Fruit fly (Drosophila melanogaster) whole organism, wandering third instar larva: Measurements from ENCODE around the gene CG15530.
A peak's percentile ranks its signal among the peaks of the same experiment; 100 is the strongest.

Experiments used
- CG32264 ChIP-seq: fragments of 200-800 bp; sonication (Bioruptor generic); optimal IDR thresholded peaks from 2 replicates; lab custom pipeline; 2016; ENCODE audit warnings: missing biosample characterization, missing genetic modification characterization
- CG9705 ChIP-seq: fragments of 200-800 bp; sonication (Bioruptor generic); optimal IDR thresholded peaks from 2 replicates; lab custom pipeline; 2018; ENCODE audit warnings: missing biosample characterization, mild to moderate bottlenecking, missing genetic modification characterization
- CrebA ChIP-seq: fragments of 200-800 bp; sonication (Bioruptor generic); optimal IDR thresholded peaks from 2 replicates; lab custom pipeline; 2016; ENCODE audit warnings: missing biosample characterization, mild to moderate bottlenecking, missing genetic modification characterization, borderline replicate concordance
- Dfd ChIP-seq: fragments of >200 bp; optimal IDR thresholded peaks from 2 replicates; lab custom pipeline; 2017; ENCODE audit warnings: missing biosample characterization, missing genetic modification characterization
- Dif ChIP-seq: fragments of 200-275, 200-300 bp; sonication (Bioruptor generic); optimal IDR thresholded peaks from 2 replicates; lab custom pipeline; 2018; ENCODE audit warnings: missing biosample characterization, missing genetic modification characterization; ENCODE audit not compliant: partially characterized antibody
- GATAd ChIP-seq: sonication (Bioruptor generic); optimal IDR thresholded peaks from 2 replicates; lab custom pipeline; 2016; ENCODE audit warnings: missing biosample characterization, missing genetic modification characterization
- HLH106 ChIP-seq: fragments of 200-800 bp; optimal IDR thresholded peaks from 3 replicates; lab custom pipeline; 2019; ENCODE audit warnings: missing biosample characterization, mild to moderate bottlenecking, missing genetic modification characterization, moderate library complexity
- Hnf4 ChIP-seq: fragments of 200-800 bp; sonication (Bioruptor generic); optimal IDR thresholded peaks from 2 replicates; lab custom pipeline; 2016; ENCODE audit warnings: missing biosample characterization, mild to moderate bottlenecking, missing genetic modification characterization
- Hr78 ChIP-seq: fragments of >200 bp; optimal IDR thresholded peaks from 2 replicates; lab custom pipeline; 2017; ENCODE audit warnings: missing biosample characterization, missing genetic modification characterization
- Hr83 ChIP-seq: fragments of 200-300 bp; sonication (Bioruptor generic); optimal IDR thresholded peaks from 2 replicates; lab custom pipeline; 2016; ENCODE audit warnings: missing biosample characterization, mild to moderate bottlenecking, missing genetic modification characterization, moderate library complexity; ENCODE audit not compliant: poor library complexity, severe bottlenecking
- Jra ChIP-seq: sonication (Bioruptor generic); optimal IDR thresholded peaks from 2 replicates; lab custom pipeline; 2016; ENCODE audit warnings: missing biosample characterization, missing genetic modification characterization
- Mio ChIP-seq: sonication (Bioruptor generic); optimal IDR thresholded peaks from 2 replicates; lab custom pipeline; 2016; ENCODE audit warnings: missing biosample characterization, missing genetic modification characterization
- OdsH ChIP-seq: fragments of 200-800 bp; sonication (Bioruptor generic); optimal IDR thresholded peaks from 2 replicates; lab custom pipeline; 2016; ENCODE audit warnings: missing biosample characterization, mild to moderate bottlenecking, missing genetic modification characterization
- Rel ChIP-seq, 2 experiments: fragments of 200-800 bp; sonication (Bioruptor generic) in 1 of 2; optimal IDR thresholded peaks; 2 replicates in 1 of 2; 3 replicates in 1 of 2; lab custom pipeline; 2016 to 2019; ENCODE audit warnings: mild to moderate bottlenecking in 2 of 2, missing biosample characterization in 2 of 2, missing genetic modification characterization in 2 of 2, moderate library complexity in 1 of 2
- Sp1 ChIP-seq: fragments of 200-800 bp; sonication (Bioruptor generic); optimal IDR thresholded peaks from 3 replicates; lab custom pipeline; 2019; ENCODE audit warnings: missing biosample characterization, mild to moderate bottlenecking, missing genetic modification characterization, moderate library complexity
- Vsx2 ChIP-seq: fragments of 200-300, 225-300 bp; sonication (Bioruptor generic); optimal IDR thresholded peaks from 2 replicates; lab custom pipeline; 2018; ENCODE audit warnings: missing biosample characterization, missing genetic modification characterization; ENCODE audit not compliant: partially characterized antibody
- br ChIP-seq: fragments of 200-800 bp; sonication (Bioruptor generic); optimal IDR thresholded peaks from 2 replicates; lab custom pipeline; 2016; ENCODE audit warnings: missing biosample characterization, missing genetic modification characterization
- dl ChIP-seq, 2 experiments: fragments of 175-275, 200-275 bp in 1 of 2; fragments of 200-275 bp in 1 of 2; sonication (Bioruptor generic); optimal IDR thresholded peaks; lab custom pipeline; 2018; ENCODE audit warnings: mild to moderate bottlenecking in 2 of 2, missing biosample characterization in 2 of 2, missing genetic modification characterization in 2 of 2, moderate library complexity in 2 of 2; ENCODE audit not compliant: partially characterized antibody in 2 of 2, insufficient read depth in 1 of 2
- dmrt93B ChIP-seq: fragments of 200-800 bp; sonication (Bioruptor generic); optimal IDR thresholded peaks from 2 replicates; lab custom pipeline; 2018; ENCODE audit warnings: missing biosample characterization, mild to moderate bottlenecking, missing genetic modification characterization
- dsf ChIP-seq: sonication (Bioruptor generic); optimal IDR thresholded peaks from 2 replicates; lab custom pipeline; 2016; ENCODE audit warnings: missing biosample characterization, missing genetic modification characterization, borderline replicate concordance
- ey ChIP-seq: fragments of 200-800 bp; sonication (Bioruptor generic); optimal IDR thresholded peaks from 2 replicates; lab custom pipeline; 2016; ENCODE audit warnings: missing biosample characterization, missing genetic modification characterization
- foxo ChIP-seq, 2 experiments: fragments of 200-800 bp; sonication (Bioruptor generic); optimal IDR thresholded peaks; 2 replicates in 1 of 2; 3 replicates in 1 of 2; lab custom pipeline; 2016 to 2017; ENCODE audit warnings: missing biosample characterization in 2 of 2, missing genetic modification characterization in 2 of 2
- fru ChIP-seq: fragments of 200-800 bp; sonication (Bioruptor generic); optimal IDR thresholded peaks from 3 replicates; lab custom pipeline; 2016; ENCODE audit warnings: missing biosample characterization, mild to moderate bottlenecking, missing genetic modification characterization
- h ChIP-seq: fragments of 200-800 bp; sonication (Bioruptor generic); optimal IDR thresholded peaks from 3 replicates; lab custom pipeline; 2016; ENCODE audit warnings: missing biosample characterization, mild to moderate bottlenecking, missing genetic modification characterization
- jim ChIP-seq: fragments of 175-275, 200-325 bp; sonication (Bioruptor generic); optimal IDR thresholded peaks from 2 replicates; lab custom pipeline; 2016; ENCODE audit warnings: missing biosample characterization, mild to moderate bottlenecking, missing genetic modification characterization
- lola ChIP-seq: fragments of >200 bp; optimal IDR thresholded peaks from 2 replicates; lab custom pipeline; 2017; ENCODE audit warnings: missing biosample characterization, missing genetic modification characterization
- psq ChIP-seq: fragments of 200-800 bp; sonication (Bioruptor generic); optimal IDR thresholded peaks from 3 replicates; lab custom pipeline; 2017; ENCODE audit warnings: missing biosample characterization, mild to moderate bottlenecking, missing genetic modification characterization, moderate library complexity
- rgr ChIP-seq: fragments of 200-800 bp; sonication (Bioruptor generic); optimal IDR thresholded peaks from 3 replicates; lab custom pipeline; 2016; ENCODE audit warnings: missing biosample characterization, mild to moderate bottlenecking, missing genetic modification characterization
- sage ChIP-seq: fragments of 200-800 bp; sonication (Bioruptor generic); optimal IDR thresholded peaks from 2 replicates; lab custom pipeline; 2016; ENCODE audit warnings: missing biosample characterization, mild to moderate bottlenecking, missing genetic modification characterization
- sv ChIP-seq: fragments of 200-800 bp; sonication (Bioruptor generic); optimal IDR thresholded peaks from 3 replicates; lab custom pipeline; 2016; ENCODE audit warnings: missing biosample characterization, missing genetic modification characterization
- tai ChIP-seq: sonication (Bioruptor generic); optimal IDR thresholded peaks from 2 replicates; lab custom pipeline; 2016; ENCODE audit warnings: missing biosample characterization, missing genetic modification characterization
- woc ChIP-seq: sonication (Bioruptor generic); optimal IDR thresholded peaks from 2 replicates; lab custom pipeline; 2016; ENCODE audit warnings: missing biosample characterization, mild to moderate bottlenecking, missing genetic modification characterization

Gene CG15530

DNA sequence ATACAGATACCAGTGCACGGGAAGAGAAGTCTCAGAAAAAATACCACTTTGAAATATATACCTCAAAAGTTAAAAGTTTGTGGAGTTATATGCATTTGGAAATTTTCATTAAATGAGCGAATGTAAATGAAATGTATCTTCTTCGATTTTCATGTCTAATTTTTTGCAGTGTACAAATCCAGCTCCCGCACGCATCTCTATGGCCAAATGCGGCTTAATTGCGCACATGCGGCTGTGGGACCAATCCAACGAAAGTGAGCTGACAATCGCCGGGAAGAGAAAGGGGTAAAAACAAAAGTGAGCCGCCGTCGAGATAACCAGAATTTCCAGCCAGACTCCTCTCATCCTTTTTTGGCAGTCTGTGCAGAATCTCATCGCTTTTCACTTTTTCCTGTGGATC is 13.5 kb upstream of the CG15530 start:
- TF ChIP-seq fru (GFP tag; lab: Kevin White, UChicago) (peak; percentile 15), foxo (GFP tag; optimal IDR thresholded peaks at IDR 0.05; lab: Kevin White, UChicago) (peak in 1 of 2 experiments; percentile 22), h (GFP tag; lab: Kevin White, UChicago) (peak; percentile 15), Hnf4 (GFP tag; lab: Kevin White, UChicago) (no peak), lola (GFP tag; lab: Kevin White, UChicago) (no peak)

DNA sequence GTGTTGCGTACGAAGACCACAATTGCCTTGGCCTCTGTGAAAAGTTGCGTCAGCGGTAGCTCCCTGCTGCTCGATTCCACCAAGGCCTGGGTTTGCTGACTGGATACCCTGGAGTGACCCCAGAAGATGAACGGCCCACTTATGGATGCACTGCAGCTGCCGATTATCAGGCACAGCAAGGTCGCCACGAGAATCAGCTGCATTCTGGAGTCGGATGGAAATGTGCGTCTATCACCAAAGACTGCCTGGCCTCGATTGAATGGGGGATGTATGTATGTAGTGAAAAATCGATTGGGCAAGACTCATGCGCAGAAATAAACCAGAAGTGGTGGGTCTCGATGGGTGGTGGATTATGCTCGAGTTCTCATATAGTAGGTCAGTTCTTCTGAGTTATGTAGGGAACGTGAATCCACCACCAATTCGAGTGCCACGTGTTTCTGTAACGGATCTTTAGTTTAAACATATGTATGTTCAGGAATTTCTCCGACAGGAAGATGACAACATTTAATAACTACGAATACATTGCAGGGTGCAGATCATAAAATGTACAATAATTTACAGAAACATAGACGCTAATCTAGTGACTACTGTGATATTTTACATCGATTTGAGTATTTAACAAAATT is 11.4 kb upstream of the CG15530 start, which contains the start of gene VhaAC45RP:
VhaAC45RP (minus strand) TSS at position 261 of the 626 bp plus-strand sequence.
- TF ChIP-seq jim (GFP tag; lab: Kevin White, UChicago): no peak
- no peak for TF ChIP-seq Mio
- no peak for TF ChIP-seq Rel (GFP tag; optimal IDR thresholded peaks at IDR 0.05; lab: Kevin White, UChicago)
- no peak for TF ChIP-seq Rel (tag; optimal IDR thresholded peaks at IDR 0.05; lab: Kevin White, UChicago)
- no peak for TF ChIP-seq dmrt93B
- no peak for TF ChIP-seq psq (GFP tag; lab: Kevin White, UChicago)
- no peak for TF ChIP-seq fru (GFP tag; lab: Kevin White, UChicago)
- TF ChIP-seq dl (GFP tag; optimal IDR thresholded peaks at IDR 0.05; lab: Kevin White, UChicago; ENCODE audit: insufficient read depth in 1 of 2, partially characterized antibody in 2 of 2): no peak
- TF ChIP-seq rgr (GFP tag; lab: Kevin White, UChicago): no peak
- no peak for TF ChIP-seq Hr78 (GFP tag; lab: Kevin White, UChicago)
- no peak for TF ChIP-seq GATAd (GFP tag; lab: Kevin White, UChicago)
- TF ChIP-seq CrebA (GFP tag; lab: Kevin White, UChicago): no peak
- no peak for TF ChIP-seq Sp1 (GFP tag; lab: Kevin White, UChicago)
- TF ChIP-seq h (GFP tag; lab: Kevin White, UChicago): no peak
- TF ChIP-seq, all 38 proteins: peak for 0

DNA sequence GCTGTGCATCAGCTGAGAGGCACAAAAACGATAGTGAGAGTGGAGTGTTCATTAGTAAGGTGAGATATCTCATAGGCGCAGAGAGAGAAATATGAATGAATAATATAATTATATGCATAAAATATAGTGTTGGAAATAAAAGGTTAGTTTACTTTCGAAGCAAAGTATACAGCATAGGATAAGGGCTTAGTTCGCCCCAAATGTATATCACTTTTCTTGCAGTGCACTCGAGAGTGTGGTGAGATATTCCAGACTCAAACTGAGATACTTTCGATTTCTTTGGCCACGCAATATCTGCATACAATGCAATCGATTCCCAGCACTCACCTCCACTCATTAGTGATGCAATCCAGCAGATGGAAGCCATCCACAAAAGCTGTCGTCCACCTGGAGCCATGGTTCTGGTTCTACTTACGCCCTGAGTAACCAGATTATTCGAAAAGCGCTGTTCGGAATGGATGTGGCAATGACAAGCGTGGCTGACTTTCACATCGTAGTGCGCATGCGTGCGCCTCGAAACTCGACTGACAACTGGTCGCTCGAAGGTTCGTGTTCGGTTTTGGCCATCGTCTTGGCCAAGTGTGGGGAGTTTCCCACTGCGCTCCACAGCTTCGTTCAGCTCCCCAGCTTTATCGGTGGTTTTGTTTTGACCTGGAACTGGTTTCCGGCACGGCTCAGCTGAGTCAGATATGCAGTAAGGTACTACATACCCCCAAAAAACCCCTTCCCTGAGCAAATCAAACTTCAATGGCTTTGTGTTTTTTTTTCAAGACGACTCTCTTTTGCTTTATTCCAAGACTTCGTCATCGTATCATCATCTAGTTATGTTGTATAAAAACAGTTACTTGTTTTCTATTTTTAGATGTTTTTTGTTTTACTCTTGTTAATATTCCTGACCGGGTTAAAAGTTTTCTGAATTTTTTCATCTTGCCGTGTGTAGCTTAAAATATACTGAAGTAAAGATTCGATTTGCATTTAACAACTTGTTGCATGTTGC is 6.7 kb upstream of the CG15530 start, which contains the start of gene Rsod:
Rsod (minus strand) TSS at position 537 of the 997 bp plus-strand sequence.
- TF ChIP-seq Vsx2 (GFP tag; lab: Kevin White, UChicago): peak; percentile 40
- TF ChIP-seq h (GFP tag; lab: Kevin White, UChicago): peak; percentile 80
- TF ChIP-seq rgr (GFP tag; lab: Kevin White, UChicago): peak; percentile 86
- TF ChIP-seq sage (GFP tag; lab: Kevin White, UChicago): peak; percentile 59
- TF ChIP-seq Hnf4 (GFP tag; lab: Kevin White, UChicago): peak; percentile 75
- TF ChIP-seq CG9705 (GFP tag; lab: Kevin White, UChicago): no peak
- TF ChIP-seq Dfd: no peak
- peak; percentile 53 for TF ChIP-seq dmrt93B
- TF ChIP-seq CG32264: peak; percentile 62
- TF ChIP-seq lola (GFP tag; lab: Kevin White, UChicago): no peak
- peak; percentile 82 for TF ChIP-seq OdsH (GFP tag; lab: Kevin White, UChicago)
- peak; percentile 27 for TF ChIP-seq sv
- no peak for TF ChIP-seq Mio
- peak; percentile 43 for TF ChIP-seq Dif (GFP tag; lab: Kevin White, UChicago)
- TF ChIP-seq br (GFP tag; lab: Kevin White, UChicago): peak; percentile 70
- TF ChIP-seq woc (GFP tag; lab: Kevin White, UChicago): peak; percentile 73
- TF ChIP-seq foxo (GFP tag; optimal IDR thresholded peaks at IDR 0.05; lab: Kevin White, UChicago): peak in 1 of 2 experiments; percentile 89
- peak; percentile 43 for TF ChIP-seq Rel (GFP tag; optimal IDR thresholded peaks at IDR 0.05; lab: Kevin White, UChicago)
- TF ChIP-seq Rel (tag; optimal IDR thresholded peaks at IDR 0.05; lab: Kevin White, UChicago): no peak
- TF ChIP-seq Sp1 (GFP tag; lab: Kevin White, UChicago): peak; percentile 61
- peak; percentile 82 for TF ChIP-seq ey (GFP tag; lab: Kevin White, UChicago)
- TF ChIP-seq HLH106 (tag; lab: Kevin White, UChicago): peak; percentile 86
- TF ChIP-seq Hr83 (GFP tag; lab: Kevin White, UChicago): peak; percentile 32
- no peak for TF ChIP-seq tai
- TF ChIP-seq psq (GFP tag; lab: Kevin White, UChicago): peak; percentile 91
- peak; percentile 13 for TF ChIP-seq Jra
- no peak for TF ChIP-seq jim (GFP tag; lab: Kevin White, UChicago)
- TF ChIP-seq dsf (GFP tag; lab: Kevin White, UChicago): peak; percentile 4
- TF ChIP-seq fru (GFP tag; lab: Kevin White, UChicago): peak; percentile 80
